Worm (Caenorhabditis elegans) whole organism, L4 larva: ENCODE results near the gene clc-22.
A peak's percentile ranks its signal among the peaks of the same experiment; 100 is the strongest.

ENCODE experiments used
- F10B5.3 ChIP-seq: sonication (generic microtip); optimal IDR thresholded peaks from 2 replicates; lab custom pipeline; 2016; ENCODE audit warnings: mild to moderate bottlenecking, missing genetic modification characterization, missing compliant biosample characterization
- T20F7.1 ChIP-seq: fragments of 200-800 bp; sonication (Bioruptor generic); optimal IDR thresholded peaks from 2 replicates; lab custom pipeline; 2018; ENCODE audit warnings: mild to moderate bottlenecking, missing genetic modification characterization, missing compliant biosample characterization
- Y5F2A.4 ChIP-seq: fragments of 200-800 bp; sonication (Bioruptor generic); optimal IDR thresholded peaks from 2 replicates; lab custom pipeline; 2018; ENCODE audit warnings: mild to moderate bottlenecking, missing genetic modification characterization, missing compliant biosample characterization
- Y75B8A.6 ChIP-seq: fragments of 200-800 bp; sonication (Bioruptor generic); IDR thresholded peaks from 2 replicates; pipeline ENCODE4 v1.3.6; 2022; ENCODE audit warnings: missing genetic modification reagents, missing genetic modification characterization, missing compliant biosample characterization
- ZK546.5 ChIP-seq, 2 experiments: sonication (generic microtip); optimal IDR thresholded peaks; 2 replicates each; lab custom pipeline; 2017; ENCODE audit warnings: missing biosample characterization in 2 of 2, missing genetic modification characterization in 2 of 2
- aha-1 ChIP-seq: fragments of 150-350 bp; peaks from one replicate; lab custom pipeline; 2014; ENCODE audit warnings: missing biosample characterization, missing genetic modification characterization
- aly-2 ChIP-seq: sonication (generic microtip); optimal IDR thresholded peaks from 2 replicates; lab custom pipeline; 2018; ENCODE audit warnings: missing biosample characterization, missing genetic modification characterization
- attf-4 ChIP-seq: sonication (generic microtip); optimal IDR thresholded peaks from 3 replicates; lab custom pipeline; 2017; ENCODE audit warnings: missing biosample characterization, missing genetic modification characterization
- ceh-20 ChIP-seq: fragments of 200-800 bp; sonication (Bioruptor generic); IDR thresholded peaks from 2 replicates; pipeline ENCODE4 v1.3.6; 2022; ENCODE audit warnings: missing genetic modification reagents, missing genetic modification characterization, missing compliant biosample characterization
- ceh-44 ChIP-seq: fragments of 200-800 bp; sonication (Bioruptor generic); IDR thresholded peaks from 2 replicates; pipeline ENCODE4 v1.3.6; 2022; ENCODE audit warnings: missing genetic modification reagents, missing genetic modification characterization, missing compliant biosample characterization
- ceh-62 ChIP-seq: sonication (generic microtip); optimal IDR thresholded peaks from 2 replicates; lab custom pipeline; 2017; ENCODE audit warnings: missing biosample characterization, missing genetic modification characterization
- ces-1 ChIP-seq: fragments of 150-350 bp; sonication (generic microtip); optimal IDR thresholded peaks from 4 replicates; lab custom pipeline; 2014; ENCODE audit warnings: missing biosample characterization, missing genetic modification reagents, missing genetic modification characterization
- ctbp-1 ChIP-seq: fragments of 200-800 bp; sonication (Bioruptor generic); IDR thresholded peaks from 2 replicates; pipeline ENCODE4 v1.3.6; 2022; ENCODE audit warnings: missing genetic modification reagents, missing genetic modification characterization, missing compliant biosample characterization
- daf-12 ChIP-seq: fragments of 150-350 bp; optimal IDR thresholded peaks from 2 replicates; lab custom pipeline; 2014; ENCODE audit warnings: missing biosample characterization, missing genetic modification reagents, missing genetic modification characterization
- daf-16 ChIP-seq, 3 experiments: sonication (generic microtip); optimal IDR thresholded peaks; 2 replicates each; lab custom pipeline; 2016 to 2017; ENCODE audit warnings: missing genetic modification characterization in 3 of 3, missing genetic modification reagents in 3 of 3, mild to moderate bottlenecking in 2 of 3, missing compliant biosample characterization in 2 of 3, missing biosample characterization in 1 of 3, moderate library complexity in 1 of 3
- daf-19 ChIP-seq: fragments of 200-800 bp; sonication (Bioruptor generic); conservative IDR thresholded peaks from 2 replicates; pipeline ENCODE4 v1.3.6; 2022; ENCODE audit warnings: missing genetic modification characterization, missing compliant biosample characterization
- daf-8 ChIP-seq: fragments of 200-800 bp; sonication (Bioruptor generic); IDR thresholded peaks from 2 replicates; pipeline ENCODE4 v1.3.6; 2022; ENCODE audit warnings: missing genetic modification characterization, missing compliant biosample characterization
- dpl-1 ChIP-seq: fragments of 150-350 bp; optimal IDR thresholded peaks from 2 replicates; lab custom pipeline; 2014; ENCODE audit warnings: missing biosample characterization, missing genetic modification reagents, missing genetic modification characterization
- duxl-1 ChIP-seq: sonication (generic microtip); optimal IDR thresholded peaks from 2 replicates; lab custom pipeline; 2016; ENCODE audit warnings: mild to moderate bottlenecking, missing genetic modification characterization, moderate library complexity, missing compliant biosample characterization; ENCODE audit not compliant: poor library complexity
- dve-1 ChIP-seq: sonication (generic microtip); optimal IDR thresholded peaks from 2 replicates; lab custom pipeline; 2017; ENCODE audit warnings: antibody characterized with exemption, mild to moderate bottlenecking, missing genetic modification characterization, missing compliant biosample characterization; ENCODE audit not compliant: insufficient read depth
- egl-27 ChIP-seq: sonication (generic microtip); optimal IDR thresholded peaks from 3 replicates; lab custom pipeline; 2017; ENCODE audit warnings: missing biosample characterization, missing genetic modification reagents, missing genetic modification characterization
- egl-43 ChIP-seq: fragments of 200-800 bp; sonication (Bioruptor generic); IDR thresholded peaks from 2 replicates; pipeline ENCODE4 v1.3.6; 2022; ENCODE audit warnings: missing genetic modification reagents, missing genetic modification characterization, missing compliant biosample characterization
- fos-1 ChIP-seq: fragments of 150-350 bp; optimal IDR thresholded peaks from 2 replicates; lab custom pipeline; 2014; ENCODE audit warnings: missing biosample characterization, missing genetic modification characterization
- gei-8 ChIP-seq: fragments of 200-800 bp; sonication (Bioruptor generic); optimal IDR thresholded peaks from 2 replicates; lab custom pipeline; 2018; ENCODE audit warnings: mild to moderate bottlenecking, missing genetic modification characterization, missing compliant biosample characterization
- hlh-11 ChIP-seq: fragments of 200-800 bp; sonication (Bioruptor generic); optimal IDR thresholded peaks from 2 replicates; lab custom pipeline; 2018; ENCODE audit warnings: mild to moderate bottlenecking, missing genetic modification characterization, missing compliant biosample characterization
- hlh-30 ChIP-seq: sonication (generic microtip); optimal IDR thresholded peaks from 2 replicates; lab custom pipeline; 2017; ENCODE audit warnings: antibody characterized with exemption, mild to moderate bottlenecking, missing genetic modification characterization, missing compliant biosample characterization; ENCODE audit not compliant: insufficient read depth
- hmg-1.1 ChIP-seq: fragments of 200-800 bp; sonication (Bioruptor generic); IDR thresholded peaks from 2 replicates; pipeline ENCODE4 v1.3.6; 2022; ENCODE audit warnings: missing genetic modification reagents, missing genetic modification characterization, missing compliant biosample characterization
- jun-1 ChIP-seq: fragments of 150-350 bp; optimal IDR thresholded peaks from 2 replicates; lab custom pipeline; 2014; ENCODE audit warnings: missing biosample characterization, missing genetic modification reagents, missing genetic modification characterization
- lin-29 ChIP-seq: fragments of 200-800 bp; sonication (Bioruptor generic); IDR thresholded peaks from 2 replicates; pipeline ENCODE4 v1.3.6; 2022; ENCODE audit warnings: missing genetic modification reagents, missing genetic modification characterization, missing compliant biosample characterization
- lsy-2 ChIP-seq, 2 experiments: fragments of 150-350 bp in 1 of 2; sonication (generic microtip) in 1 of 2; optimal IDR thresholded peaks; 2 replicates each; lab custom pipeline; 2014 to 2017; ENCODE audit warnings: missing biosample characterization in 2 of 2, missing genetic modification characterization in 2 of 2
- mdt-29 ChIP-seq: fragments of 200-800 bp; sonication (Bioruptor generic); IDR thresholded peaks from 2 replicates; pipeline ENCODE4 v1.3.6; 2022; ENCODE audit warnings: missing genetic modification reagents, missing genetic modification characterization, missing compliant biosample characterization
- mep-1 ChIP-seq: fragments of 150-350 bp; sonication (generic microtip); optimal IDR thresholded peaks from 3 replicates; lab custom pipeline; 2014; ENCODE audit warnings: missing biosample characterization, missing genetic modification characterization
- mes-2 ChIP-seq: sonication (generic microtip); optimal IDR thresholded peaks from 2 replicates; lab custom pipeline; 2016; ENCODE audit warnings: missing genotype, mild to moderate bottlenecking, missing genetic modification characterization, missing compliant biosample characterization; ENCODE audit not compliant: poor library complexity, severe bottlenecking
- mxl-2 ChIP-seq: fragments of 200-800 bp; sonication (Bioruptor generic); conservative IDR thresholded peaks from 2 replicates; pipeline ENCODE4 v1.3.6; 2022; ENCODE audit warnings: missing genetic modification reagents, missing genetic modification characterization, missing compliant biosample characterization
- mxl-3 ChIP-seq: fragments of 200-800 bp; sonication (Bioruptor generic); optimal IDR thresholded peaks from 2 replicates; lab custom pipeline; 2018; ENCODE audit warnings: mild to moderate bottlenecking, missing genetic modification characterization, missing compliant biosample characterization
- nhr-11 ChIP-seq: fragments of 150-350 bp; optimal IDR thresholded peaks from 2 replicates; lab custom pipeline; 2014; ENCODE audit warnings: missing biosample characterization, missing genetic modification characterization
- nhr-25 ChIP-seq: sonication (generic microtip); optimal IDR thresholded peaks from 2 replicates; lab custom pipeline; 2017; ENCODE audit warnings: missing genetic modification characterization, mild to moderate bottlenecking, missing compliant biosample characterization, antibody characterized with exemption, moderate library complexity, borderline replicate concordance; ENCODE audit not compliant: insufficient read depth
- nhr-28 ChIP-seq: fragments of 150-350 bp; optimal IDR thresholded peaks from 2 replicates; lab custom pipeline; 2014; ENCODE audit warnings: missing biosample characterization, missing genetic modification characterization
- nhr-48 ChIP-seq: sonication (generic microtip); optimal IDR thresholded peaks from 2 replicates; lab custom pipeline; 2016; ENCODE audit warnings: mild to moderate bottlenecking, missing genetic modification characterization, missing compliant biosample characterization
- nhr-77 ChIP-seq: fragments of 150-350 bp; optimal IDR thresholded peaks from 2 replicates; lab custom pipeline; 2014; ENCODE audit warnings: missing biosample characterization, missing genetic modification characterization
- pha-4 ChIP-seq, 2 experiments: fragments of 150-350 bp in 1 of 2; fragments of 200-800 bp in 1 of 2; sonication (Bioruptor generic) in 1 of 2; IDR thresholded peaks in 1 of 2; optimal IDR thresholded peaks in 1 of 2; 2 replicates each; pipeline versions ENCODE4 v1.3.6 to Lab custom; 2014 to 2022; ENCODE audit warnings: missing genetic modification characterization in 2 of 2, missing genetic modification reagents in 2 of 2, missing biosample characterization in 1 of 2, missing compliant biosample characterization in 1 of 2
- php-3 ChIP-seq: fragments of 200-800 bp; sonication (Bioruptor generic); IDR thresholded peaks from 2 replicates; pipeline ENCODE4 v1.3.6; 2022; ENCODE audit warnings: missing genetic modification reagents, missing genetic modification characterization, missing compliant biosample characterization
- pqm-1 ChIP-seq: sonication (generic microtip); optimal IDR thresholded peaks from 2 replicates; lab custom pipeline; 2017; ENCODE audit warnings: missing biosample characterization, missing genetic modification characterization
- sdz-12 ChIP-seq: fragments of 200-800 bp; sonication (Bioruptor generic); optimal IDR thresholded peaks from 2 replicates; lab custom pipeline; 2018; ENCODE audit warnings: mild to moderate bottlenecking, missing genetic modification characterization, missing compliant biosample characterization
- snpc-1.2 ChIP-seq: fragments of 200-800 bp; sonication (Bioruptor generic); IDR thresholded peaks from 2 replicates; pipeline ENCODE4 v1.3.6; 2022; ENCODE audit warnings: missing genetic modification reagents, missing genetic modification characterization, missing compliant biosample characterization
- tag-97 ChIP-seq: fragments of 200-800 bp; sonication (Bioruptor generic); IDR thresholded peaks from 2 replicates; pipeline ENCODE4 v1.3.6; 2022; ENCODE audit warnings: missing genetic modification characterization, missing compliant biosample characterization
- unc-39 ChIP-seq: sonication (generic microtip); optimal IDR thresholded peaks from 2 replicates; lab custom pipeline; 2017; ENCODE audit warnings: missing biosample characterization, missing genetic modification characterization
- zfp-2 ChIP-seq: sonication (generic microtip); optimal IDR thresholded peaks from 2 replicates; lab custom pipeline; 2016; ENCODE audit warnings: mild to moderate bottlenecking, missing genetic modification characterization, missing compliant biosample characterization
- zip-11 ChIP-seq: fragments of 200-800 bp; sonication (Bioruptor generic); IDR thresholded peaks from 2 replicates; pipeline ENCODE4 v1.3.6; 2022; ENCODE audit warnings: missing genetic modification characterization, missing compliant biosample characterization
- zip-2 ChIP-seq: fragments of 150-350 bp; optimal IDR thresholded peaks from 2 replicates; lab custom pipeline; 2014; ENCODE audit warnings: missing biosample characterization, missing genetic modification characterization
- ztf-7 ChIP-seq: fragments of 150-350 bp; optimal IDR thresholded peaks from 2 replicates; lab custom pipeline; 2014; ENCODE audit warnings: missing biosample characterization, missing genetic modification characterization

clc-22 gene

ce11 chrII:3954018-3954417 lies 41.9 kb downstream of the clc-22 start:
- TF ChIP-seq lin-29 (GFP tag; lab: Robert Waterston, UW), result no peak
- no peak for TF ChIP-seq nhr-11 (tag; lab: Kevin White, UChicago)
- no peak for TF ChIP-seq ztf-7 (tag; lab: Kevin White, UChicago)
- no peak for TF ChIP-seq tag-97
- peak; percentile 49 for TF ChIP-seq dve-1 (tag; lab: Kevin White, UChicago)
- TF ChIP-seq mxl-2 (GFP tag; lab: Robert Waterston, UW), result no peak
- no peak for TF ChIP-seq attf-4 (tag; lab: Kevin White, UChicago)
- TF ChIP-seq ceh-20 (GFP tag; lab: Robert Waterston, UW), result no peak
- TF ChIP-seq ceh-62 (tag; lab: Kevin White, UChicago), result no peak
- no peak for TF ChIP-seq daf-16 (GFP tag; optimal IDR thresholded peaks at IDR 0.05; lab: Kevin White, UChicago)
- TF ChIP-seq daf-16 (tag; optimal IDR thresholded peaks at IDR 0.05; lab: Kevin White, UChicago), result peak; percentile 89
- TF ChIP-seq hlh-30 (tag; lab: Kevin White, UChicago), result no peak
- TF ChIP-seq nhr-77 (tag; lab: Kevin White, UChicago), result no peak
- peak; percentile 15 for TF ChIP-seq T20F7.1
- TF ChIP-seq aly-2 (tag; lab: Kevin White, UChicago), result no peak
- TF ChIP-seq mes-2 (tag; lab: Kevin White, UChicago), result no peak
- TF ChIP-seq snpc-1.2 (GFP tag; lab: Robert Waterston, UW), result no peak
- no peak for TF ChIP-seq mdt-29
- peak; percentile 51 for TF ChIP-seq hlh-11 (tag; lab: Kevin White, UChicago)
- no peak for TF ChIP-seq lsy-2 (tag; optimal IDR thresholded peaks at IDR 0.05; lab: Kevin White, UChicago)
- TF ChIP-seq zfp-2 (tag; lab: Kevin White, UChicago), result no peak
- TF ChIP-seq gei-8, result no peak
- TF ChIP-seq jun-1 (tag; lab: Kevin White, UChicago), result no peak
- no peak for TF ChIP-seq unc-39 (tag; lab: Kevin White, UChicago)
- TF ChIP-seq fos-1, result no peak
- no peak for TF ChIP-seq duxl-1 (tag; lab: Kevin White, UChicago)
- no peak for TF ChIP-seq F10B5.3 (tag; lab: Kevin White, UChicago)
- TF ChIP-seq php-3 (GFP tag; lab: Robert Waterston, UW), result peak; percentile 74
- no peak for TF ChIP-seq zip-11 (GFP tag; lab: Robert Waterston, UW)
- no peak for TF ChIP-seq daf-12
- no peak for TF ChIP-seq egl-43 (GFP tag; lab: Robert Waterston, UW)
- TF ChIP-seq ctbp-1 (GFP tag; lab: Robert Waterston, UW), result no peak
- TF ChIP-seq ceh-44, result no peak
- no peak for TF ChIP-seq mxl-3 (GFP tag; lab: Kevin White, UChicago)
- no peak for TF ChIP-seq nhr-48 (tag; lab: Kevin White, UChicago)
- TF ChIP-seq ces-1 (GFP tag; lab: Kevin White, UChicago), result no peak
- TF ChIP-seq nhr-25 (tag; lab: Kevin White, UChicago), result no peak
- no peak for TF ChIP-seq Y5F2A.4
- TF ChIP-seq pha-4 (GFP tag; IDR thresholded peaks at IDR 0.05; lab: Robert Waterston, UW), result no peak
- no peak for TF ChIP-seq pha-4 (tag; optimal IDR thresholded peaks at IDR 0.05; lab: Kevin White, UChicago)
- no peak for TF ChIP-seq daf-8
- no peak for TF ChIP-seq mep-1 (tag; lab: Kevin White, UChicago)
- TF ChIP-seq egl-27 (tag; lab: Kevin White, UChicago), result no peak
- no peak for TF ChIP-seq Y75B8A.6 (GFP tag; lab: Robert Waterston, UW)
- peak; percentile 64 for TF ChIP-seq pqm-1
- TF ChIP-seq zip-2, result no peak
- TF ChIP-seq dpl-1 (GFP tag; lab: Kevin White, UChicago), result no peak
- no peak for TF ChIP-seq ZK546.5 (tag; optimal IDR thresholded peaks at IDR 0.05; lab: Kevin White, UChicago)
- TF ChIP-seq aha-1, result no peak
- no peak for TF ChIP-seq hmg-1.1 (GFP tag; lab: Robert Waterston, UW)
- TF ChIP-seq daf-19 (GFP tag; lab: Robert Waterston, UW), result no peak
- no peak for TF ChIP-seq sdz-12 (GFP tag; lab: Kevin White, UChicago)
- peak; percentile 87 for TF ChIP-seq nhr-28 (tag; lab: Kevin White, UChicago)
